Fruit fly (Drosophila melanogaster) whole organism, embryonic: ENCODE results near the gene APC4.
A peak's percentile ranks its signal among the peaks of the same experiment; 100 is the strongest.

ENCODE experiments used
- Abd-B ChIP-seq: fragments of 200-800 bp; sonication (Bioruptor generic); optimal IDR thresholded peaks from 2 replicates; lab custom pipeline; 2018; ENCODE audit warnings: missing biosample characterization, mild to moderate bottlenecking, missing genetic modification characterization, moderate library complexity
- CG10321 ChIP-seq: fragments of 200-800 bp; sonication (Bioruptor generic); IDR thresholded peaks from 2 replicates; pipeline ENCODE4 v1.3.6; 2022; ENCODE audit warnings: missing biosample characterization, missing genetic modification characterization
- CG10959 ChIP-seq: fragments of 200-800 bp; sonication (Bioruptor generic); IDR thresholded peaks from 2 replicates; pipeline ENCODE4 v1.3.6; 2022; ENCODE audit warnings: missing biosample characterization, missing genetic modification characterization
- CG11560 ChIP-seq: fragments of 200-800 bp; sonication (Bioruptor generic); IDR thresholded peaks from 3 replicates; pipeline ENCODE4 v1.3.6; 2022; ENCODE audit warnings: missing biosample characterization, missing genetic modification characterization
- CG13123 ChIP-seq: fragments of 200-800 bp; sonication (Bioruptor generic); optimal IDR thresholded peaks from 2 replicates; lab custom pipeline; 2016; ENCODE audit warnings: missing biosample characterization, missing genetic modification characterization
- CG13775 ChIP-seq: fragments of 200-800 bp; sonication (Bioruptor generic); optimal IDR thresholded peaks from 3 replicates; lab custom pipeline; 2017; ENCODE audit warnings: missing biosample characterization, mild to moderate bottlenecking, missing genetic modification characterization
- CG14050 ChIP-seq: fragments of 200-800 bp; sonication (Bioruptor generic); IDR thresholded peaks from 3 replicates; pipeline ENCODE4 v1.3.6; 2022; ENCODE audit warnings: missing biosample characterization, missing genetic modification characterization
- CG14667 ChIP-seq: fragments of 200-800 bp; sonication (Bioruptor generic); IDR thresholded peaks from 2 replicates; pipeline ENCODE4 v1.3.6; 2022; ENCODE audit warnings: missing biosample characterization, missing genetic modification characterization
- CG14710 ChIP-seq: fragments of 200-800 bp; sonication (Bioruptor generic); optimal IDR thresholded peaks from 3 replicates; lab custom pipeline; 2019; ENCODE audit warnings: missing biosample characterization, mild to moderate bottlenecking, missing genetic modification characterization, moderate library complexity
- CG1603 ChIP-seq: fragments of 200-800 bp; sonication (Bioruptor generic); optimal IDR thresholded peaks from 2 replicates; lab custom pipeline; 2019; ENCODE audit warnings: missing biosample characterization, mild to moderate bottlenecking, missing genetic modification characterization, moderate library complexity
- CG16813 ChIP-seq: fragments of 200-800 bp; sonication (Bioruptor generic); IDR thresholded peaks from 3 replicates; pipeline ENCODE4 v1.3.6; 2022; ENCODE audit warnings: missing biosample characterization, missing genetic modification characterization; ENCODE audit not compliant: partially characterized antibody
- CG1792 ChIP-seq: fragments of 200-800 bp; sonication (Bioruptor generic); optimal IDR thresholded peaks from 2 replicates; lab custom pipeline; 2016; ENCODE audit warnings: missing biosample characterization, missing genetic modification characterization
- CG18599 ChIP-seq: fragments of 200-800 bp; sonication (Bioruptor generic); optimal IDR thresholded peaks from 3 replicates; lab custom pipeline; 2017; ENCODE audit warnings: missing biosample characterization, missing genetic modification characterization, mild to moderate bottlenecking, moderate library complexity, missing genetic modification reagents
- CG2116 ChIP-seq: fragments of 200-800 bp; sonication (Bioruptor generic); optimal IDR thresholded peaks from 3 replicates; lab custom pipeline; 2018; ENCODE audit warnings: missing biosample characterization, mild to moderate bottlenecking, missing genetic modification characterization
- CG2199 ChIP-seq: fragments of 200-800 bp; sonication (Bioruptor generic); IDR thresholded peaks from 3 replicates; pipeline ENCODE4 v1.3.6; 2022; ENCODE audit warnings: missing biosample characterization, missing genetic modification characterization
- CG2875 ChIP-seq: fragments of 200-800 bp; sonication (Bioruptor generic); optimal IDR thresholded peaks from 2 replicates; lab custom pipeline; 2017; ENCODE audit warnings: missing biosample characterization, mild to moderate bottlenecking, missing genetic modification characterization, missing genetic modification reagents
- CG31224 ChIP-seq: fragments of 200-800 bp; sonication (Bioruptor generic); IDR thresholded peaks from 2 replicates; pipeline ENCODE4 v1.3.6; 2022; ENCODE audit warnings: missing biosample characterization, missing genetic modification characterization
- CG31388 ChIP-seq: fragments of 200-800 bp; sonication (Bioruptor generic); optimal IDR thresholded peaks from 2 replicates; lab custom pipeline; 2016; ENCODE audit warnings: missing biosample characterization, missing genetic modification characterization
- CG3163 ChIP-seq: fragments of 200-800 bp; sonication (Bioruptor generic); optimal IDR thresholded peaks from 3 replicates; lab custom pipeline; 2016; ENCODE audit warnings: missing biosample characterization, missing genetic modification characterization
- CG33213 ChIP-seq: fragments of 200-800 bp; sonication (Bioruptor generic); optimal IDR thresholded peaks from 3 replicates; lab custom pipeline; 2016; ENCODE audit warnings: missing biosample characterization, missing genetic modification characterization
- CG4282 ChIP-seq: fragments of 200-800 bp; sonication (Bioruptor generic); optimal IDR thresholded peaks from 2 replicates; lab custom pipeline; 2016; ENCODE audit warnings: missing biosample characterization, missing genetic modification characterization
- CG4360 ChIP-seq: fragments of 200-800 bp; sonication (Bioruptor generic); IDR thresholded peaks from 2 replicates; pipeline ENCODE4 v1.3.6; 2022; ENCODE audit warnings: missing biosample characterization, missing genetic modification characterization
- CG43689 ChIP-seq: fragments of 200-800 bp; sonication (Bioruptor generic); IDR thresholded peaks from 2 replicates; pipeline ENCODE4 v1.3.6; 2022; ENCODE audit warnings: missing biosample characterization, missing genetic modification characterization
- CG4404 ChIP-seq: fragments of 200-800 bp; sonication (Bioruptor generic); IDR thresholded peaks from 2 replicates; pipeline ENCODE4 v1.3.6; 2022; ENCODE audit warnings: missing biosample characterization, missing genetic modification characterization
- CG4820 ChIP-seq: fragments of 200-800 bp; sonication (Bioruptor generic); optimal IDR thresholded peaks from 3 replicates; lab custom pipeline; 2016; ENCODE audit warnings: missing biosample characterization, missing genetic modification characterization
- CG4854 ChIP-seq: fragments of 200-800 bp; sonication (Bioruptor generic); optimal IDR thresholded peaks from 2 replicates; lab custom pipeline; 2016; ENCODE audit warnings: missing biosample characterization, missing genetic modification characterization, inconsistent platforms
- CG7357 ChIP-seq: fragments of 200-800 bp; sonication (Bioruptor generic); IDR thresholded peaks from 3 replicates; pipeline ENCODE4 v1.3.6; 2022; ENCODE audit warnings: missing biosample characterization, missing genetic modification characterization
- CG8478 ChIP-seq: fragments of >200 bp; optimal IDR thresholded peaks from 2 replicates; lab custom pipeline; 2018
- CG9437 ChIP-seq: fragments of 200-800 bp; sonication (Bioruptor generic); optimal IDR thresholded peaks from 2 replicates; lab custom pipeline; 2018; ENCODE audit warnings: missing biosample characterization, mild to moderate bottlenecking, missing genetic modification characterization
- CG9797 ChIP-seq: fragments of 200-800 bp; sonication (Bioruptor generic); optimal IDR thresholded peaks from 3 replicates; lab custom pipeline; 2018; ENCODE audit warnings: missing biosample characterization, mild to moderate bottlenecking, missing genetic modification characterization
- Chrac-16 ChIP-seq: fragments of 200-800 bp; sonication (Bioruptor generic); optimal IDR thresholded peaks from 3 replicates; lab custom pipeline; 2016; ENCODE audit warnings: missing biosample characterization, missing genetic modification characterization
- Dek ChIP-seq: fragments of 200-800 bp; sonication (Bioruptor generic); optimal IDR thresholded peaks from 3 replicates; lab custom pipeline; 2019; ENCODE audit warnings: missing biosample characterization, mild to moderate bottlenecking, missing genetic modification characterization, moderate library complexity
- ERR ChIP-seq: fragments of 200-800 bp; sonication (Bioruptor generic); optimal IDR thresholded peaks from 2 replicates; lab custom pipeline; 2016; ENCODE audit warnings: missing biosample characterization, missing genetic modification characterization
- Gsc ChIP-seq: fragments of 200-800 bp; sonication (Bioruptor generic); IDR thresholded peaks from 2 replicates; pipeline ENCODE4 v1.3.6; 2022; ENCODE audit warnings: missing biosample characterization, missing genetic modification characterization
- HLH54F ChIP-seq: fragments of 200-800 bp; sonication (Bioruptor generic); optimal IDR thresholded peaks from 3 replicates; lab custom pipeline; 2016; ENCODE audit warnings: missing biosample characterization, missing genetic modification characterization
- HLHmδ ChIP-seq: fragments of 200-800 bp; sonication (Bioruptor generic); optimal IDR thresholded peaks from 2 replicates; lab custom pipeline; 2018; ENCODE audit warnings: missing biosample characterization, mild to moderate bottlenecking, missing genetic modification characterization, moderate library complexity
- Six4 ChIP-seq: fragments of 200-800 bp; sonication (Bioruptor generic); optimal IDR thresholded peaks from 2 replicates; lab custom pipeline; 2016; ENCODE audit warnings: missing biosample characterization, missing genetic modification characterization
- cad ChIP-seq: fragments of >200 bp; optimal IDR thresholded peaks from 2 replicates; lab custom pipeline; 2017; ENCODE audit warnings: missing biosample characterization, missing genetic modification characterization
- emc ChIP-seq: fragments of 200-800 bp; sonication (Bioruptor generic); optimal IDR thresholded peaks from 2 replicates; lab custom pipeline; 2016; ENCODE audit warnings: missing biosample characterization, missing genetic modification characterization
- gfzf ChIP-seq: fragments of 200-800 bp; sonication (Bioruptor generic); optimal IDR thresholded peaks from 2 replicates; lab custom pipeline; 2016; ENCODE audit warnings: missing biosample characterization, mild to moderate bottlenecking, missing genetic modification characterization, moderate library complexity
- grn ChIP-seq: fragments of 200-800 bp; sonication (Bioruptor generic); optimal IDR thresholded peaks from 3 replicates; lab custom pipeline; 2017; ENCODE audit warnings: missing biosample characterization, missing genetic modification characterization
- gsb ChIP-seq: fragments of 200-800 bp; sonication (Bioruptor generic); IDR thresholded peaks from 2 replicates; pipeline ENCODE4 v1.3.6; 2022; ENCODE audit warnings: missing biosample characterization, missing genetic modification characterization
- inv ChIP-seq: fragments of 200-800 bp; sonication (Bioruptor generic); IDR thresholded peaks from 2 replicates; pipeline ENCODE4 v1.3.6; 2022; ENCODE audit warnings: missing biosample characterization, missing genetic modification characterization; ENCODE audit not compliant: partially characterized antibody
- jigr1 ChIP-seq: fragments of 200-800 bp; sonication (Bioruptor generic); IDR thresholded peaks from 3 replicates; pipeline ENCODE4 v1.3.6; 2022; ENCODE audit warnings: missing biosample characterization, missing genetic modification characterization
- jing ChIP-seq: fragments of 200-800 bp; sonication (Bioruptor generic); optimal IDR thresholded peaks from 2 replicates; lab custom pipeline; 2018; ENCODE audit warnings: missing biosample characterization, mild to moderate bottlenecking, missing genetic modification characterization
- kni ChIP-seq: fragments of 200-800 bp; sonication (Bioruptor generic); optimal IDR thresholded peaks from 3 replicates; lab custom pipeline; 2017; ENCODE audit warnings: mild to moderate bottlenecking, missing biosample characterization, missing genetic modification reagents, missing genetic modification characterization
- maf-S ChIP-seq: fragments of 200-800 bp; sonication (Bioruptor generic); optimal IDR thresholded peaks from 2 replicates; lab custom pipeline; 2016; ENCODE audit warnings: missing biosample characterization, missing genetic modification characterization
- mam ChIP-seq: fragments of 200-800 bp; sonication (Bioruptor generic); optimal IDR thresholded peaks from 3 replicates; lab custom pipeline; 2016; ENCODE audit warnings: missing biosample characterization, missing genetic modification characterization
- onecut ChIP-seq: fragments of 200-800 bp; sonication (Bioruptor generic); IDR thresholded peaks from 2 replicates; pipeline ENCODE4 v1.3.6; 2022; ENCODE audit warnings: missing biosample characterization, missing genetic modification characterization
- pho ChIP-seq: fragments of 200-800 bp; sonication (Bioruptor generic); optimal IDR thresholded peaks from 2 replicates; lab custom pipeline; 2016; ENCODE audit warnings: missing biosample characterization, missing genetic modification characterization
- pita ChIP-seq: fragments of 200-800 bp; sonication (Bioruptor generic); optimal IDR thresholded peaks from 2 replicates; lab custom pipeline; 2017; ENCODE audit warnings: missing biosample characterization, mild to moderate bottlenecking, missing genetic modification characterization
- ro ChIP-seq: fragments of 200-800 bp; sonication (Bioruptor generic); IDR thresholded peaks from 2 replicates; pipeline ENCODE4 v1.3.6; 2022; ENCODE audit warnings: missing biosample characterization, missing genetic modification characterization
- slp2 ChIP-seq: fragments of 200-800 bp; sonication (Bioruptor generic); optimal IDR thresholded peaks from 2 replicates; lab custom pipeline; 2016; ENCODE audit warnings: missing biosample characterization, missing genetic modification characterization

Gene APC4

dm6 chrX:9062665-9063064 lies 20.1 kb upstream of the APC4 start (continued):
- no peak for TF ChIP-seq CG2875 (GFP tag; lab: Kevin White, UChicago)
- TF ChIP-seq Abd-B, result no peak
- TF ChIP-seq kni (GFP tag; lab: Kevin White, UChicago), result no peak
- TF ChIP-seq CG1792 (GFP tag; lab: Kevin White, UChicago), result no peak
- no peak for TF ChIP-seq CG4404
- no peak for TF ChIP-seq maf-S (GFP tag; lab: Kevin White, UChicago)
- TF ChIP-seq HLHmδ (GFP tag; lab: Kevin White, UChicago), result no peak
- TF ChIP-seq CG11560 (tag; lab: Robert Waterston, UW), result no peak
- TF ChIP-seq CG4854 (GFP tag; lab: Kevin White, UChicago), result no peak
- no peak for TF ChIP-seq pho
- no peak for TF ChIP-seq CG18599 (GFP tag; lab: Kevin White, UChicago)
- no peak for TF ChIP-seq CG1603
- no peak for TF ChIP-seq pita (GFP tag; lab: Kevin White, UChicago)
- TF ChIP-seq CG31224 (GFP tag; lab: Robert Waterston, UW), result no peak
- TF ChIP-seq CG2199, result no peak
- TF ChIP-seq CG4820 (GFP tag; lab: Kevin White, UChicago), result no peak
- no peak for TF ChIP-seq jigr1 (GFP tag; lab: Robert Waterston, UW)
- TF ChIP-seq ERR, result no peak
- TF ChIP-seq inv, result no peak
- no peak for TF ChIP-seq CG13775
- TF ChIP-seq CG9797 (GFP tag; lab: Kevin White, UChicago), result no peak
- TF ChIP-seq CG13123, result no peak
- 0 out of 2 replicates have a peak, but pooled peaks have one; percentile 5 for TF ChIP-seq gsb (GFP tag; lab: Robert Waterston, UW)
- no peak for TF ChIP-seq CG33213 (GFP tag; lab: Kevin White, UChicago)
- TF ChIP-seq Chrac-16, result no peak
- TF ChIP-seq ro, result no peak
- no peak for TF ChIP-seq gfzf (GFP tag; lab: Kevin White, UChicago)
- TF ChIP-seq CG2116 (GFP tag; lab: Kevin White, UChicago), result no peak
- TF ChIP-seq CG4360, result no peak
- no peak for TF ChIP-seq CG8478 (lab: Kevin White, UChicago)
- TF ChIP-seq CG7357 (GFP tag; lab: Robert Waterston, UW), result peak; percentile 25; the same call in 1 of the 3 replicates
- no peak for TF ChIP-seq slp2 (GFP tag; lab: Kevin White, UChicago)
- TF ChIP-seq cad, result no peak
- no peak for TF ChIP-seq jing
- TF ChIP-seq CG9437 (GFP tag; lab: Kevin White, UChicago), result no peak
- no peak for TF ChIP-seq CG4282 (GFP tag; lab: Kevin White, UChicago)
- no peak for TF ChIP-seq grn (GFP tag; lab: Kevin White, UChicago)
- 0 out of 2 replicates have a peak, but pooled peaks have one; percentile 33 for TF ChIP-seq CG10321 (GFP tag; lab: Robert Waterston, UW)
- no peak for TF ChIP-seq onecut (GFP tag; lab: Robert Waterston, UW)
- TF ChIP-seq CG16813, result no peak
- TF ChIP-seq Six4, result no peak
- TF ChIP-seq CG43689, result no peak
- TF ChIP-seq CG10959 (GFP tag; lab: Robert Waterston, UW), result no peak
- no peak for TF ChIP-seq HLH54F (GFP tag; lab: Kevin White, UChicago)
- peak; percentile 10 for TF ChIP-seq Dek (tag; lab: Kevin White, UChicago)
- no peak for TF ChIP-seq emc (GFP tag; lab: Kevin White, UChicago)
- TF ChIP-seq CG14710 (tag; lab: Kevin White, UChicago), result no peak
- no peak for TF ChIP-seq mam (GFP tag; lab: Kevin White, UChicago)
- TF ChIP-seq Gsc (GFP tag; lab: Robert Waterston, UW), result no peak
- TF ChIP-seq CG3163, result no peak
- 0 out of 3 replicates have a peak, but pooled peaks have one; percentile 11 for TF ChIP-seq CG14050 (GFP tag; lab: Robert Waterston, UW)
- no peak for TF ChIP-seq CG14667 (GFP tag; lab: Robert Waterston, UW)
- no peak for TF ChIP-seq CG31388 (GFP tag; lab: Kevin White, UChicago)
